Worm (Caenorhabditis elegans) whole organism, L1 larva: ENCODE results near the gene thn-1.

Source experiments
- C04F5.9 ChIP-seq: sonication (generic microtip); optimal IDR thresholded peaks from 2 replicates; lab custom pipeline; 2016; ENCODE audit warnings: missing genetic modification characterization, missing compliant biosample characterization
- ceh-82 ChIP-seq, 3 experiments: fragments of 150-350 bp in 1 of 3; sonication (generic microtip) in 2 of 3; optimal IDR thresholded peaks; 2 replicates each; lab custom pipeline; 2014 to 2017; ENCODE audit warnings: missing biosample characterization in 3 of 3, missing genetic modification characterization in 3 of 3
- ceh-88 ChIP-seq: fragments of 200-800 bp; sonication (Bioruptor generic); IDR thresholded peaks from 2 replicates; pipeline ENCODE4 v1.3.6; 2022; ENCODE audit warnings: missing genetic modification characterization, missing compliant biosample characterization
- fkh-10 ChIP-seq: sonication (generic microtip); optimal IDR thresholded peaks from 2 replicates; lab custom pipeline; 2017; ENCODE audit warnings: missing biosample characterization, missing genetic modification reagents, missing genetic modification characterization
- isw-1 ChIP-seq: fragments of 200-800 bp; sonication (Bioruptor generic); IDR thresholded peaks from 2 replicates; pipeline ENCODE4 v1.3.6; 2022; ENCODE audit warnings: missing genetic modification characterization, missing compliant biosample characterization
- lsy-2 ChIP-seq, 2 experiments: fragments of 150-350 bp; optimal IDR thresholded peaks; 2 replicates each; lab custom pipeline; 2014; ENCODE audit warnings: missing biosample characterization in 2 of 2, missing genetic modification characterization in 2 of 2
- mdl-1 ChIP-seq, 2 experiments: fragments of 150-350 bp; optimal IDR thresholded peaks; 2 replicates each; lab custom pipeline; 2014 to 2017; ENCODE audit warnings: missing biosample characterization in 2 of 2, missing genetic modification characterization in 2 of 2, inconsistent platforms in 1 of 2
- nhr-90 ChIP-seq: sonication (generic microtip); optimal IDR thresholded peaks from 2 replicates; lab custom pipeline; 2016; ENCODE audit warnings: mild to moderate bottlenecking, missing genetic modification characterization, missing compliant biosample characterization; ENCODE audit not compliant: poor library complexity
- skn-1 ChIP-seq: fragments of 150-350 bp; optimal IDR thresholded peaks from 2 replicates; lab custom pipeline; 2014; ENCODE audit warnings: missing biosample characterization, missing genetic modification characterization
- unc-62 ChIP-seq: fragments of 150-350 bp; optimal IDR thresholded peaks from 2 replicates; lab custom pipeline; 2014; ENCODE audit warnings: missing biosample characterization, missing genetic modification reagents, missing genetic modification characterization

DNA sequence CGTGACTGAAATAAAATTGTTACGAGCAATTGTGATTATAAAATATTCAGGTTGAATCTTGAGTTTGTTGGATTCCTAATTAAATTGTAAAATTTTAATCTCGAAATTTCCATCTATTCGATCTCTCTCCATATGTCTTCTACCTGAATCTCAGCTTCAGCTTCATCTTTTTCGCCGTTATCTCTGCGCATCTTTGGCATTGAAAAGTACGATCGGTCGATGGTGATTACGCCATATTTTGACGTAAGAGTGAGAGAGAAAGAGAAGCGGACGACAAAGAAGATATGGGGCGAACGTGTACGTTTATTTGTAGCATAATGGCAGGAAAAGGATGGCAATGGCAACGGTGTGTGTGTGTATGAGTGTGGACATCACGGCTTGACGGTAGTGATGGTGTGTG is 13.3 kb upstream of the thn-1 start:
- TF ChIP-seq C04F5.9 (tag; lab: Kevin White, UChicago) (no peak), skn-1 (no peak), isw-1 (no peak), nhr-90 (tag; lab: Kevin White, UChicago) (no peak), fkh-10 (GFP tag; lab: Kevin White, UChicago) (no peak), ceh-88 (no peak), unc-62 (GFP tag; lab: Kevin White, UChicago) (no peak), ceh-82 (tag; optimal IDR thresholded peaks at IDR 0.05; lab: Kevin White, UChicago) (no peak), mdl-1 (tag; optimal IDR thresholded peaks at IDR 0.05; lab: Kevin White, UChicago) (no peak), lsy-2 (tag; optimal IDR thresholded peaks at IDR 0.05; lab: Kevin White, UChicago) (no peak)
